Worm (Caenorhabditis elegans): Measurements from ENCODE around the gene fbxb-1.

DNA sequence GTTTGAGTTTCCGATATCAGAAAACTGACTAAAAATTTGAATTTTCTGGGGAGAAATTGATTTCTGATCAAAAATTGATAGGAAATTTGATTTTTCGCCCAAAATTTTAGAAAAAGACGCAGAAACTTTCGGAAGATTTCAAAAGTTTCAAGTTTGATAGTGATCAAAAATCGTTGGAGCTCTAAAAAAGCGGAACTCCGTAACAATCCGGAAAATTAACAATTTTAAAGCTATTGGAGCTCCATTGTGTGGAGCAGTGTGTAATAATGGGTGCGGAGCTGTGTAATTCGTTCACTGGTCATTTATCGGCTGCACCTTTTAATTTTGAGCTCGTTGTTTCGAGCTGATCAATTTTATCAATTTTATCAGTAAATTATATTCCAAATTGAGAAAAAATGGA lies 13.4 kb downstream of the fbxb-1 start, which contains the start of gene F21D9.4:
- TF ChIP-seq Y22D7AL.16 (tag; optimal IDR thresholded peaks at IDR 0.05) (no peak), gmeb-2 (tag; optimal IDR thresholded peaks at IDR 0.05) (no peak), tbx-7 (tag; optimal IDR thresholded peaks at IDR 0.05) (no peak), ets-4 (tag; optimal IDR thresholded peaks at IDR 0.05) (no peak), hlh-6 (tag; optimal IDR thresholded peaks at IDR 0.05) (no peak)
